Fruit fly (Drosophila melanogaster) whole organism, prepupa: Measurements from ENCODE around the gene CG2972.
A peak's percentile ranks its signal among the peaks of the same experiment; 100 is the strongest.

Experiments used
- Blimp-1 ChIP-seq: fragments of 200-800 bp; sonication (Bioruptor generic); optimal IDR thresholded peaks from 3 replicates; lab custom pipeline; 2017; ENCODE audit warnings: missing biosample characterization, missing genetic modification characterization, mild to moderate bottlenecking, moderate library complexity, missing genetic modification reagents
- CG10669 ChIP-seq: fragments of 200-800 bp; sonication (Bioruptor generic); optimal IDR thresholded peaks from 3 replicates; lab custom pipeline; 2018; ENCODE audit warnings: missing biosample characterization, mild to moderate bottlenecking, missing genetic modification characterization, moderate library complexity
- CG11294 ChIP-seq: fragments of 200-800 bp; sonication (Bioruptor generic); IDR thresholded peaks from 2 replicates; pipeline ENCODE4 v1.3.6; 2022; ENCODE audit warnings: missing biosample characterization, missing genetic modification characterization
- CG11762 ChIP-seq: fragments of 200-800 bp; sonication (Bioruptor generic); optimal IDR thresholded peaks from 3 replicates; lab custom pipeline; 2016; ENCODE audit warnings: missing biosample characterization, missing genetic modification characterization; ENCODE audit not compliant: insufficient read depth
- CG11902 ChIP-seq: fragments of 200-800 bp; sonication (Bioruptor generic); optimal IDR thresholded peaks from 3 replicates; lab custom pipeline; 2016; ENCODE audit warnings: missing biosample characterization, missing genetic modification characterization
- CG15336 ChIP-seq: fragments of 200-800 bp; sonication (Bioruptor generic); IDR thresholded peaks from 2 replicates; pipeline ENCODE4 v1.3.6; 2022; ENCODE audit warnings: missing biosample characterization, missing genetic modification characterization
- CG1621 ChIP-seq: fragments of 200-800 bp; sonication (Bioruptor generic); optimal IDR thresholded peaks from 3 replicates; lab custom pipeline; 2018; ENCODE audit warnings: missing biosample characterization, mild to moderate bottlenecking, missing genetic modification characterization
- CG16779 ChIP-seq: fragments of 200-800 bp; sonication (Bioruptor generic); optimal IDR thresholded peaks from 3 replicates; lab custom pipeline; 2017; ENCODE audit warnings: missing biosample characterization, mild to moderate bottlenecking, missing genetic modification characterization
- CG3032 ChIP-seq: fragments of 200-800 bp; optimal IDR thresholded peaks from 2 replicates; lab custom pipeline; 2019; ENCODE audit warnings: missing biosample characterization, mild to moderate bottlenecking, missing genetic modification characterization, moderate library complexity
- CG31627 ChIP-seq: fragments of 200-800 bp; sonication (Bioruptor generic); optimal IDR thresholded peaks from 3 replicates; lab custom pipeline; 2016; ENCODE audit warnings: missing biosample characterization, missing genetic modification characterization
- CG32006 ChIP-seq: fragments of 200-800 bp; sonication (Bioruptor generic); optimal IDR thresholded peaks from 3 replicates; lab custom pipeline; 2017; ENCODE audit warnings: missing biosample characterization, mild to moderate bottlenecking, missing genetic modification characterization
- CG34406 ChIP-seq: fragments of 200-800 bp; sonication (Bioruptor generic); optimal IDR thresholded peaks from 3 replicates; lab custom pipeline; 2016; ENCODE audit warnings: missing biosample characterization, missing genetic modification characterization
- CG3919 ChIP-seq: fragments of 200-800 bp; sonication (Bioruptor generic); optimal IDR thresholded peaks from 3 replicates; lab custom pipeline; 2016; ENCODE audit warnings: missing biosample characterization, missing genetic modification characterization
- CG4318 ChIP-seq: fragments of 200-800 bp; sonication (Bioruptor generic); optimal IDR thresholded peaks from 3 replicates; lab custom pipeline; 2017; ENCODE audit warnings: missing biosample characterization, mild to moderate bottlenecking, missing genetic modification characterization
- CG6276 ChIP-seq: fragments of 200-800 bp; sonication (Bioruptor generic); optimal IDR thresholded peaks from 2 replicates; lab custom pipeline; 2017; ENCODE audit warnings: missing biosample characterization, mild to moderate bottlenecking, missing genetic modification characterization
- CG6792 ChIP-seq: fragments of 200-800 bp; sonication (Bioruptor generic); optimal IDR thresholded peaks from 3 replicates; lab custom pipeline; 2016; ENCODE audit warnings: missing biosample characterization, missing genetic modification characterization
- CG6854 ChIP-seq: fragments of 200-800 bp; sonication (Bioruptor generic); optimal IDR thresholded peaks from 2 replicates; lab custom pipeline; 2017; ENCODE audit warnings: missing biosample characterization, mild to moderate bottlenecking, missing genetic modification characterization
- CG7368 ChIP-seq: fragments of 200-800 bp; sonication (Bioruptor generic); optimal IDR thresholded peaks from 3 replicates; lab custom pipeline; 2016; ENCODE audit warnings: missing biosample characterization, missing genetic modification characterization
- CG8119 ChIP-seq: fragments of 200-800 bp; sonication (Bioruptor generic); IDR thresholded peaks from 3 replicates; pipeline ENCODE4 v1.3.6; 2022; ENCODE audit warnings: missing biosample characterization, missing genetic modification characterization
- CG8319 ChIP-seq: fragments of 200-800 bp; sonication (Bioruptor generic); optimal IDR thresholded peaks from 3 replicates; lab custom pipeline; 2016; ENCODE audit warnings: missing biosample characterization, missing genetic modification characterization
- CG8632 ChIP-seq: fragments of 200-800 bp; sonication (Bioruptor generic); optimal IDR thresholded peaks from 3 replicates; lab custom pipeline; 2016; ENCODE audit warnings: missing biosample characterization, missing genetic modification characterization
- CG9139 ChIP-seq: fragments of 200-800 bp; sonication (Bioruptor generic); optimal IDR thresholded peaks from 3 replicates; lab custom pipeline; 2017; ENCODE audit warnings: missing biosample characterization, mild to moderate bottlenecking, missing genetic modification characterization
- Eip75B ChIP-seq: fragments of 200-800 bp; sonication (Bioruptor generic); optimal IDR thresholded peaks from 3 replicates; lab custom pipeline; 2016; ENCODE audit warnings: missing biosample characterization, missing genetic modification characterization
- Eip93F ChIP-seq: fragments of 200-800 bp; sonication (Bioruptor generic); optimal IDR thresholded peaks from 2 replicates; lab custom pipeline; 2016; ENCODE audit warnings: missing biosample characterization, mild to moderate bottlenecking, missing genetic modification characterization
- Ets96B ChIP-seq: fragments of 200-800 bp; optimal IDR thresholded peaks from 2 replicates; lab custom pipeline; 2019; ENCODE audit warnings: missing biosample characterization, mild to moderate bottlenecking, missing genetic modification characterization, moderate library complexity
- Gug ChIP-seq: fragments of 200-800 bp; sonication (Bioruptor generic); IDR thresholded peaks from 2 replicates; pipeline ENCODE4 v1.3.6; 2022; ENCODE audit warnings: missing biosample characterization, missing genetic modification characterization
- Hr38 ChIP-seq: sonication (Bioruptor generic); optimal IDR thresholded peaks from 2 replicates; lab custom pipeline; 2016; ENCODE audit warnings: missing biosample characterization, missing genetic modification characterization
- Hr39 ChIP-seq: fragments of 200-800 bp; sonication (Bioruptor generic); optimal IDR thresholded peaks from 2 replicates; lab custom pipeline; 2016; ENCODE audit warnings: missing biosample characterization, missing genetic modification characterization
- Hr4 ChIP-seq: fragments of 200-800 bp; sonication (Bioruptor generic); optimal IDR thresholded peaks from 3 replicates; lab custom pipeline; 2016; ENCODE audit warnings: missing biosample characterization, missing genetic modification characterization
- Lpt ChIP-seq: fragments of 200-800 bp; sonication (Bioruptor generic); optimal IDR thresholded peaks from 3 replicates; lab custom pipeline; 2016; ENCODE audit warnings: missing biosample characterization, missing genetic modification characterization
- Met ChIP-seq: fragments of 200-800 bp; sonication (Bioruptor generic); optimal IDR thresholded peaks from 3 replicates; lab custom pipeline; 2016; ENCODE audit warnings: missing biosample characterization, missing genetic modification characterization
- OdsH ChIP-seq: fragments of 200-800 bp; sonication (Bioruptor generic); optimal IDR thresholded peaks from 3 replicates; lab custom pipeline; 2016; ENCODE audit warnings: missing biosample characterization, missing genetic modification characterization
- Smox ChIP-seq: fragments of 200-800 bp; sonication (Bioruptor generic); optimal IDR thresholded peaks from 3 replicates; lab custom pipeline; 2016; ENCODE audit warnings: missing biosample characterization, missing genetic modification characterization
- Sox102F ChIP-seq: fragments of 200-800 bp; sonication (Bioruptor generic); optimal IDR thresholded peaks from 2 replicates; lab custom pipeline; 2016; ENCODE audit warnings: missing biosample characterization, mild to moderate bottlenecking, missing genetic modification characterization
- Sox14 ChIP-seq: fragments of 200-800 bp; sonication (Bioruptor generic); optimal IDR thresholded peaks from 3 replicates; lab custom pipeline; 2016; ENCODE audit warnings: missing biosample characterization, missing genetic modification characterization
- Sox15 ChIP-seq: fragments of 200-800 bp; sonication (Bioruptor generic); optimal IDR thresholded peaks from 3 replicates; lab custom pipeline; 2016; ENCODE audit warnings: missing biosample characterization, missing genetic modification characterization
- achi ChIP-seq: fragments of 200-800 bp; sonication (Bioruptor generic); optimal IDR thresholded peaks from 3 replicates; lab custom pipeline; 2016; ENCODE audit warnings: missing biosample characterization, missing genetic modification characterization
- acj6 ChIP-seq: fragments of 200-800 bp; sonication (Bioruptor generic); optimal IDR thresholded peaks from 3 replicates; lab custom pipeline; 2016; ENCODE audit warnings: missing biosample characterization, missing genetic modification characterization
- cyc ChIP-seq: fragments of 200-800 bp; sonication (Bioruptor generic); optimal IDR thresholded peaks from 3 replicates; lab custom pipeline; 2016; ENCODE audit warnings: missing biosample characterization, missing genetic modification characterization
- dac ChIP-seq: fragments of 200-800 bp; sonication (Bioruptor generic); optimal IDR thresholded peaks from 2 replicates; lab custom pipeline; 2017; ENCODE audit warnings: missing biosample characterization, mild to moderate bottlenecking, missing genetic modification characterization
- dsx ChIP-seq: fragments of 200-800 bp; optimal IDR thresholded peaks from 3 replicates; lab custom pipeline; 2019; ENCODE audit warnings: missing biosample characterization, mild to moderate bottlenecking, missing genetic modification characterization, moderate library complexity; ENCODE audit not compliant: poor library complexity, severe bottlenecking
- eg ChIP-seq: fragments of 200-800 bp; sonication (Bioruptor generic); IDR thresholded peaks from 3 replicates; pipeline ENCODE4 v1.3.6; 2022; ENCODE audit warnings: missing biosample characterization, missing genetic modification characterization
- fd59A ChIP-seq: fragments of 200-800 bp; sonication (Bioruptor generic); optimal IDR thresholded peaks from 2 replicates; lab custom pipeline; 2017; ENCODE audit warnings: missing biosample characterization, mild to moderate bottlenecking, missing genetic modification characterization, missing genetic modification reagents
- fkh ChIP-seq: fragments of 200-800 bp; sonication (Bioruptor generic); optimal IDR thresholded peaks from 3 replicates; lab custom pipeline; 2017; ENCODE audit warnings: missing biosample characterization, mild to moderate bottlenecking, missing genetic modification characterization, moderate library complexity
- salr ChIP-seq, 2 experiments: fragments of 200-800 bp; sonication (Bioruptor generic); optimal IDR thresholded peaks; 3 replicates each; lab custom pipeline; 2016 to 2018; ENCODE audit warnings: missing biosample characterization in 2 of 2, missing genetic modification characterization in 2 of 2, mild to moderate bottlenecking in 1 of 2
- spab ChIP-seq: fragments of 200-800 bp; sonication (Bioruptor generic); optimal IDR thresholded peaks from 2 replicates; lab custom pipeline; 2017; ENCODE audit warnings: missing biosample characterization, mild to moderate bottlenecking, missing genetic modification characterization, missing genetic modification reagents
- ss ChIP-seq, 2 experiments: fragments of 200-800 bp; sonication (Bioruptor generic); optimal IDR thresholded peaks; 2 replicates in 1 of 2; 3 replicates in 1 of 2; lab custom pipeline; 2017 to 2018; ENCODE audit warnings: mild to moderate bottlenecking in 2 of 2, missing biosample characterization in 2 of 2, missing genetic modification characterization in 2 of 2, moderate library complexity in 1 of 2
- svp ChIP-seq: fragments of 200-800 bp; sonication (Bioruptor generic); peaks from one replicate; lab custom pipeline; 2016; ENCODE audit warnings: missing biosample characterization, missing genetic modification characterization
- topi ChIP-seq: fragments of 200-800 bp; sonication (Bioruptor generic); optimal IDR thresholded peaks from 3 replicates; lab custom pipeline; 2016; ENCODE audit warnings: missing biosample characterization, missing genetic modification characterization
- vri ChIP-seq: fragments of 200-800 bp; sonication (Bioruptor generic); optimal IDR thresholded peaks from 3 replicates; lab custom pipeline; 2016; ENCODE audit warnings: missing biosample characterization, mild to moderate bottlenecking, missing genetic modification characterization

Gene CG2972

DNA sequence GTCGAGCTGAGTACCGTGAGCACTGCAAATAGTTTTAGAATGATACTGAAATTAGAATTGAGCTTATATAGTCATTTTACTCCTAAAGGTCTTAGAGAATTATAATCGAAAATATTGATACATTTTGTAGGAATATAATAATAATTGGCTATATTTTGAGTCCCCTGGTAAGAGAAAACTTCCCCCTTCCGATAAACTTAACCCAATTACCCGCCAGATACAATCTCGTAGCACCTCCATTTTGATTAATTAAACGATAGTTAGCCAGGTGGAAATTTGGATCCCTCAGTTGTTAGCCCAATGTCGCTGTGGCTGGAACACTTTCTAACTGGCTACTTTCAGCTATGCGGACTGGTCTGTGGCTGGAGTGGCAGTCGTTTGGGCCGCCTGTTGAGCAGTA, 21.6 kb upstream of the CG2972 start, which contains the start of gene Gr9a:
TSS of gene Gr9a (plus strand) at position 301 of the 400 bp plus-strand sequence.
- TF ChIP-seq CG34406, result no peak
- TF ChIP-seq fkh, result no peak

DNA sequence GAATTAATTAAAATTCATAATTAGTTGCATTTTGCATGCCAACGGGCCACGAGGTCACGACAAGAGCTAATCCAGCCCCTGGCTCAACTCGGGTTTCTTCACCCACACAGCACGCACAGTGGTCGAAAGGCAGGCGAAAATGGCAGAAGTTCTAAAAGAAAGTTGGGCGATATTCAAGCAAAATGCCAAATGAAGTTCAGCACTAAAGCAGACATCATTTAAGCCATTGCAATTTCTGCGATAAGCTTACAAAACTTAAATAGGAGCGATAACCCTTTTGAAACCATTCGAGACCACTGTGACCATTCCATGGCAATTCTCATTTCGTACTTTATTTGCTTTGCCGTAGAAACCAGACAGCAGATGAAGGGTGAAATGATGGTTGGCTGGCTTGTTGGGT, 15.4 kb upstream of the CG2972 start:
- TF ChIP-seq Hr4 (peak; percentile 42), Gug (GFP tag; lab: Robert Waterston, UW) (peak; percentile 42), CG6276 (GFP tag; lab: Kevin White, UChicago) (peak; percentile 36), Sox14 (GFP tag; lab: Kevin White, UChicago) (peak; percentile 64), Hr38 (no peak), CG3032 (tag; lab: Kevin White, UChicago) (peak; percentile 45), eg (peak; percentile 58; the same call in 1 of the 3 replicates), Blimp-1 (GFP tag; lab: Kevin White, UChicago) (no peak), Sox15 (GFP tag; lab: Kevin White, UChicago) (peak; percentile 24), CG16779 (tag; lab: Kevin White, UChicago) (no peak), Hr39 (GFP tag; lab: Kevin White, UChicago) (peak; percentile 62), cyc (GFP tag; lab: Kevin White, UChicago) (peak; percentile 52), Met (GFP tag; lab: Kevin White, UChicago) (peak; percentile 60), CG11294 (GFP tag; lab: Robert Waterston, UW) (0 out of 2 replicates have a peak, but pooled peaks have one; percentile 31), spab (GFP tag; lab: Kevin White, UChicago) (peak; percentile 57), acj6 (GFP tag; lab: Kevin White, UChicago) (peak; percentile 68), Sox102F (peak; percentile 58), CG8319 (GFP tag; lab: Kevin White, UChicago) (peak; percentile 22), Eip75B (GFP tag; lab: Kevin White, UChicago) (peak; percentile 56), achi (GFP tag; lab: Kevin White, UChicago) (peak; percentile 60), CG4318 (GFP tag; lab: Kevin White, UChicago) (peak; percentile 38), fd59A (peak; percentile 37), svp (GFP tag; lab: Kevin White, UChicago) (peak; percentile 80), ss (GFP tag; optimal IDR thresholded peaks at IDR 0.05; lab: Kevin White, UChicago) (peak; percentile 7 to 37), dac (GFP tag; lab: Kevin White, UChicago) (no peak), Ets96B (tag; lab: Kevin White, UChicago) (peak; percentile 60), CG10669 (GFP tag; lab: Kevin White, UChicago) (peak; percentile 70), Lpt (peak; percentile 8), OdsH (GFP tag; lab: Kevin White, UChicago) (peak; percentile 65), dsx (GFP tag; lab: Kevin White, UChicago) (peak; percentile 17), CG11902 (peak; percentile 44), CG3919 (peak; percentile 64), CG9139 (GFP tag; lab: Kevin White, UChicago) (peak; percentile 33), CG6792 (GFP tag; lab: Kevin White, UChicago) (peak; percentile 60), CG15336 (peak; percentile 50; the same call in 1 of the 2 replicates), vri (GFP tag; lab: Kevin White, UChicago) (peak; percentile 41), CG32006 (GFP tag; lab: Kevin White, UChicago) (peak; percentile 62), topi (peak; percentile 53), CG11762 (GFP tag; lab: Kevin White, UChicago) (peak; percentile 30), salr (GFP tag; optimal IDR thresholded peaks at IDR 0.05; lab: Kevin White, UChicago) (peak; percentile 30 to 35), Smox (GFP tag; lab: Kevin White, UChicago) (peak; percentile 61), CG8632 (GFP tag; lab: Kevin White, UChicago) (peak; percentile 55), CG8119 (peak; percentile 46; the same call in 2 of the 3 replicates), CG7368 (GFP tag; lab: Kevin White, UChicago) (peak; percentile 56), CG34406 (peak; percentile 42), Eip93F (GFP tag; lab: Kevin White, UChicago) (no peak), CG1621 (tag; lab: Kevin White, UChicago) (peak; percentile 65), CG31627 (GFP tag; lab: Kevin White, UChicago) (peak; percentile 59), CG6854 (no peak)
